Worm (Caenorhabditis elegans): ENCODE data around the gene K02C4.5.

K02C4.5 gene

ce11 chrII:8128273-8129039, 50.2 kb downstream of the K02C4.5 start (continued):
- TF ChIP-seq egl-13 (tag; optimal IDR thresholded peaks at IDR 0.05) (peak; percentile 46), C04F5.9 (tag; optimal IDR thresholded peaks at IDR 0.05) (no peak), lin-39 (tag; optimal IDR thresholded peaks at IDR 0.05) (peak; percentile 56), nhr-12 (tag; optimal IDR thresholded peaks at IDR 0.05) (no peak), nhr-28 (tag; optimal IDR thresholded peaks at IDR 0.05) (no peak), lin-13 (GFP tag; optimal IDR thresholded peaks at IDR 0.05) (no peak), efl-1 (optimal IDR thresholded peaks at IDR 0.05) (peak; percentile 6 to 33), efl-1 (GFP tag; optimal IDR thresholded peaks at IDR 0.05 in 1 of 2) (peak; percentile 12 to 58), nhr-47 (tag; optimal IDR thresholded peaks at IDR 0.05) (peak; percentile 59), aha-1 (tag; optimal IDR thresholded peaks at IDR 0.05) (peak; percentile 22), lin-15B (tag; optimal IDR thresholded peaks at IDR 0.05) (peak; percentile 14), Y116A8C.19 (tag; optimal IDR thresholded peaks at IDR 0.05; ENCODE audit: borderline replicate concordance) (no peak), fkh-8 (tag; optimal IDR thresholded peaks at IDR 0.05) (peak; percentile 15), efl-3 (GFP tag; optimal IDR thresholded peaks at IDR 0.05) (no peak), nhr-77 (tag; optimal IDR thresholded peaks at IDR 0.05) (no peak), F16B12.6 (tag; optimal IDR thresholded peaks at IDR 0.05) (peak; percentile 11), swsn-7 (tag; optimal IDR thresholded peaks at IDR 0.05) (peak; percentile 27), grh-1 (GFP tag; IDR thresholded peaks at IDR 0.05) (peak; percentile 70), blmp-1 (tag; optimal IDR thresholded peaks at IDR 0.05) (peak; percentile 55), nhr-19 (GFP tag; conservative IDR thresholded peaks at IDR 0.05) (peak; percentile 76), pag-3 (tag; optimal IDR thresholded peaks at IDR 0.05; ENCODE audit: borderline replicate concordance, insufficient read depth) (peak; percentile 81), ztf-11 (tag; optimal IDR thresholded peaks at IDR 0.05) (peak in 1 of 2 experiments; percentile 12), irx-1 (tag; optimal IDR thresholded peaks at IDR 0.05) (peak; percentile 30), ceh-8 (GFP tag; optimal IDR thresholded peaks at IDR 0.05) (peak; percentile 42), elt-3 (tag; optimal IDR thresholded peaks at IDR 0.05) (peak in 5 of 6 experiments; percentile 9 to 77 (median 50)), ceh-82 (tag; optimal IDR thresholded peaks at IDR 0.05) (peak in 2 of 3 experiments; percentile 39 to 41), aly-2 (tag; optimal IDR thresholded peaks at IDR 0.05) (no peak), nhr-84 (tag; optimal IDR thresholded peaks at IDR 0.05) (no peak), mef-2 (tag; optimal IDR thresholded peaks at IDR 0.05) (no peak), tbx-2 (tag; optimal IDR thresholded peaks at IDR 0.05) (peak; percentile 50), unc-30 (tag; optimal IDR thresholded peaks at IDR 0.05) (no peak), zag-1 (tag; optimal IDR thresholded peaks at IDR 0.05) (no peak), ets-5 (GFP tag; IDR thresholded peaks at IDR 0.05) (no peak), mdl-1 (tag; optimal IDR thresholded peaks at IDR 0.05) (peak in 1 of 2 experiments; percentile 80), lsy-2 (tag; optimal IDR thresholded peaks at IDR 0.05) (peak; percentile 69 to 76)

- TF ChIP-seq lin-13 (GFP tag; optimal IDR thresholded peaks at IDR 0.05), result peak; percentile 18
- TF ChIP-seq rnt-1 (tag; optimal IDR thresholded peaks at IDR 0.05), result no peak
- TF ChIP-seq efl-1 (optimal IDR thresholded peaks at IDR 0.05), result no peak
- peak in 1 of 2 experiments; percentile 95 for TF ChIP-seq efl-1 (GFP tag; optimal IDR thresholded peaks at IDR 0.05 in 1 of 2)
- TF ChIP-seq nhr-12 (tag; optimal IDR thresholded peaks at IDR 0.05), result no peak
- peak in 2 of 3 experiments; percentile 6 to 19 for TF ChIP-seq dpl-1 (GFP tag; optimal IDR thresholded peaks at IDR 0.05)
- TF ChIP-seq ztf-4 (tag; optimal IDR thresholded peaks at IDR 0.05), result no peak
These were observed 50.8 kb downstream of the K02C4.5 start for ce11 chrII:8129040-8129387.

DNA sequence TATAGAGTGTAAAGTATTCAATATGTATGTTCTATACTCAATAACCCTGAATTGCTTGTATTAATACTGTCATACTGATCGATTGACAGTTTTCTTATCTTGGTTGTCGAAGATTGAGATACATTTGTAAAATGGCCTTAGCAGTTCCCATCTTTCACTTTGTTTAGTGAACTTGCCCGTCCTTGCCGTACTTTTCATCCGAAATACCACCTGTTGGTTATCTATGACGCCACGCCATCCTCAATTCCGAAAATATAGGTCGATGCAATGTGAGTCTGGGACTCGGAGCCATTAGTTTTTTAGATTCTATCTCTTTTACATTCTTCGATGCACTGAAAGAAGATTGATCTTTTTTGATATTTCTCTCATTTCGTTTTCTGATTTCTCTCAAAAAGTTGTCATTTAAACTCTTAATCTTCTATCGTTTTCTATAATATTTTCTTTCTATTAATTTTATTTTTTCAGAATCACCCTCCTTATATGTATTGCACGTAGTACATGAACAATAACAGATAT, 51.3 kb downstream of the K02C4.5 start, which contains the start of gene ulp-4:
Gene ulp-4 (plus strand): TSS at position 466 of the 516 bp plus-strand sequence.
- peak; percentile 49 to 52 for TF ChIP-seq lsy-2 (tag; optimal IDR thresholded peaks at IDR 0.05)
- no peak for TF ChIP-seq vab-15 (tag; optimal IDR thresholded peaks at IDR 0.05)
- peak; percentile 26 for TF ChIP-seq blmp-1 (tag; optimal IDR thresholded peaks at IDR 0.05)
- no peak for TF ChIP-seq pqm-1 (tag; optimal IDR thresholded peaks at IDR 0.05)
- peak; percentile 29 for TF ChIP-seq nhr-20 (tag; optimal IDR thresholded peaks at IDR 0.05)
- no peak for TF ChIP-seq unc-30 (tag; optimal IDR thresholded peaks at IDR 0.05)
- peak; percentile 3 for TF ChIP-seq xbp-1 (tag; optimal IDR thresholded peaks at IDR 0.05)
- peak; percentile 57 for TF ChIP-seq lin-39 (tag; optimal IDR thresholded peaks at IDR 0.05)
- TF ChIP-seq ceh-63 (GFP tag; optimal IDR thresholded peaks at IDR 0.05), result no peak
- TF ChIP-seq mep-1 (tag; optimal IDR thresholded peaks at IDR 0.05), result peak; percentile 34
- TF ChIP-seq ces-1 (GFP tag; optimal IDR thresholded peaks at IDR 0.05), result no peak
- TF ChIP-seq rnt-1 (tag; optimal IDR thresholded peaks at IDR 0.05), result peak; percentile 64
- no peak for TF ChIP-seq nhr-76 (tag; optimal IDR thresholded peaks at IDR 0.05)
- peak; percentile 82 for TF ChIP-seq nhr-85 (tag)
- peak; percentile 1 for TF ChIP-seq nhr-47 (tag; optimal IDR thresholded peaks at IDR 0.05)
- TF ChIP-seq lir-3 (tag; optimal IDR thresholded peaks at IDR 0.05; ENCODE audit: poor library complexity), result peak; percentile 3
- TF ChIP-seq lin-14 (GFP tag; optimal IDR thresholded peaks at IDR 0.05), result peak; percentile 63
